Fruit fly (Drosophila melanogaster): Measurements from ENCODE around the gene CG14609.

- TF ChIP-seq Lhr (GFP tag; optimal IDR thresholded peaks at IDR 0.05) (no peak), Abd-B (GFP tag; optimal IDR thresholded peaks at IDR 0.05) (no peak), ham (GFP tag; IDR thresholded peaks at IDR 0.05) (no peak), CG17328 (GFP tag; IDR thresholded peaks at IDR 0.05) (no peak), Mes4 (GFP tag; optimal IDR thresholded peaks at IDR 0.05) (no peak), CG12155 (GFP tag; optimal IDR thresholded peaks at IDR 0.05) (no peak), crol (GFP tag; IDR thresholded peaks at IDR 0.05) (no peak)
Observed at dm6 chr3R:7188697-7189096, 12.1 kb upstream of the CG14609 start.

Measured in whole organism, embryonic.